Fruit fly (Drosophila melanogaster): Measurements from ENCODE around the gene Ance-3.

The Ance-3 gene

DNA sequence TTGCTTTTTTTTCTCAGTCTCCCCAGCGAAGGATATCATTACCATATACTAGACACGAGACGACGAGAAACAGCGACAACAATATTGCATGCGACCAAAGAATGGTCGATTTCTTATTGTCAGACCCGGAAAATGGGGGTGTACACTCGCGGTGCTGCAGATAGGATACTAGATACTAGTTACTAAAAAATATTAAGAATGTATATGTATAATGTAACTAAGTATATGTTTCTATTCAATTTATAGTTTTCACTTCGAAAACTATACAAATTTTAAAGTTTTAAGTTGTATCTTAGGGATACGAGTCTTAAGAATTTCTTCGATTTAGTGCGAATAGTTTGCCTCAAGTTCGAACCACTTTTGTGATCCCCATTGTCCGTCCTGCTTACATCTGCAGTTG is 21.1 kb upstream of the Ance-3 start (continued):
- no peak for TF ChIP-seq corto (GFP tag; optimal IDR thresholded peaks at IDR 0.05)
- no peak for TF ChIP-seq CG15073 (GFP tag; optimal IDR thresholded peaks at IDR 0.05)
- peak; percentile 30 for TF ChIP-seq CG30403 (GFP tag; optimal IDR thresholded peaks at IDR 0.05)
- TF ChIP-seq trh (GFP tag; optimal IDR thresholded peaks at IDR 0.05) = no peak
- TF ChIP-seq TFAM (GFP tag; optimal IDR thresholded peaks at IDR 0.05) = no peak
- no peak for TF ChIP-seq sd (tag; optimal IDR thresholded peaks at IDR 0.05)
- TF ChIP-seq Ets97D (GFP tag; optimal IDR thresholded peaks at IDR 0.05) = no peak
- no peak for TF ChIP-seq CG8359 (GFP tag; optimal IDR thresholded peaks at IDR 0.05; ENCODE audit: borderline replicate concordance)
- peak; percentile 17 for TF ChIP-seq dmrt11E (tag; optimal IDR thresholded peaks at IDR 0.05)
- no peak for TF ChIP-seq vfl (GFP tag; optimal IDR thresholded peaks at IDR 0.05)
- TF ChIP-seq CG1603 (tag; optimal IDR thresholded peaks at IDR 0.05) = no peak
- no peak for TF ChIP-seq ranshi (GFP tag; IDR thresholded peaks at IDR 0.05)
- no peak for TF ChIP-seq ap (GFP tag; IDR thresholded peaks at IDR 0.05)
- no peak for TF ChIP-seq CG18011 (GFP tag; optimal IDR thresholded peaks at IDR 0.05)
- peak; percentile 22 for TF ChIP-seq Elba2 (GFP tag; optimal IDR thresholded peaks at IDR 0.05)
- peak; percentile 86 for TF ChIP-seq CG11696 (GFP tag; IDR thresholded peaks at IDR 0.05)
- TF ChIP-seq B-H2 (GFP tag; optimal IDR thresholded peaks at IDR 0.05) = no peak
- no peak for TF ChIP-seq CG4617 (GFP tag; optimal IDR thresholded peaks at IDR 0.05; ENCODE audit: borderline replicate concordance)
- no peak for TF ChIP-seq Hsf (GFP tag; optimal IDR thresholded peaks at IDR 0.05)
- no peak for TF ChIP-seq Lim3 (GFP tag; IDR thresholded peaks at IDR 0.05)
- no peak for TF ChIP-seq Neu2 (GFP tag; optimal IDR thresholded peaks at IDR 0.05; ENCODE audit: borderline replicate concordance)
- TF ChIP-seq CG6791 (GFP tag; IDR thresholded peaks at IDR 0.05; ENCODE audit: partially characterized antibody) = no peak
- no peak for TF ChIP-seq Gug (GFP tag; IDR thresholded peaks at IDR 0.05)
- TF ChIP-seq fd3F (GFP tag; optimal IDR thresholded peaks at IDR 0.05) = no peak

DNA sequence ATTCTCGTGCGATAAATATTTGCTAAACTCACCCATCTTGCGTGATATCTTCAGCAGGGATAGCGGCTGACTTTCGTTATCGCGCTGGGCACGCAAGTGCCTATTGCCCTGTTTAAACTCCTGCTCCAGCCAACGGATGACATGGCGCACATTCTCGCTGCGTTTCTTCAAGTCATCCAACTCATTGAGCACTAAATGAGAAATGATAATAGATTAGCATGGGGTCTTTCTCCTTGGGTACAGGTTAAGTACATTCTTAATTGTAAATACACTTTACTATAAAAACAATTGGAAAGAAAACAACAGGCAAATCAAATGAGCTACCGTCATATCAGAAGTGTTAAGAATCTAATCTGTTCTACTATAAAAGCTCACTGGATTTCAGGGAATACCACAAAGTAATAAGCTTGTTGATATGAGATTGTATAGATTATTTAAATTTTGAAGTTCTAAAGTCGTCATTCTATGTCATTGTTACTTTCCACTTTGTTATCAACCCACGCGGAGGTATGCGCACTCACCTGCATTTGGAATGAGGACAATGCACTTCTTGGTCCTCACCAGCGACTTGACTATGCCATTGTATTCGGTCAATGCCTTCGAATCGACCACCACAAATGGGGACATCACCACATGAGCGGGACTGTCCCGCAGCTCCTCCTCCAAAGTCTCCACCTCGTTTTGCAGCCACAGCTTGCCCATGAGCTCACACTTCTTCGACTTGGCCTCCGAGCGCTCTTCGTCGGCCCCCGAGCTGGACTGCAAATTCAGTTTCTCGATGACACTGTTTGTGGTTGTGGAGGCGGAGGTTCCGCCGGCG is 14.2 kb upstream of the Ance-3 start:
- TF ChIP-seq CG15479 (GFP tag; optimal IDR thresholded peaks at IDR 0.05) (peak; percentile 43), bbx (GFP tag; IDR thresholded peaks at IDR 0.05; ENCODE audit: partially characterized antibody) (0 out of 2 replicates have a peak, but pooled peaks have one; percentile 24), org-1 (GFP tag; optimal IDR thresholded peaks at IDR 0.05) (no peak)

- TF ChIP-seq dpn (GFP tag; optimal IDR thresholded peaks at IDR 0.05) (peak in 1 of 2 experiments; percentile 23), Bgb (GFP tag; IDR thresholded peaks at IDR 0.05; ENCODE audit: partially characterized antibody) (no peak), ato (GFP tag; IDR thresholded peaks at IDR 0.05; ENCODE audit: partially characterized antibody) (no peak), CG11456 (GFP tag; IDR thresholded peaks at IDR 0.05) (no peak), CG16779 (GFP tag; IDR thresholded peaks at IDR 0.05) (no peak), CG6654 (GFP tag; optimal IDR thresholded peaks at IDR 0.05) (no peak), Lpt (GFP tag; optimal IDR thresholded peaks at IDR 0.05) (no peak), dmrt11E (tag; optimal IDR thresholded peaks at IDR 0.05) (no peak), sr (GFP tag; IDR thresholded peaks at IDR 0.05) (0 out of 3 replicates have a peak, but pooled peaks have one; percentile 11), Dek (tag; optimal IDR thresholded peaks at IDR 0.05) (no peak), dmrt99B (tag; optimal IDR thresholded peaks at IDR 0.05) (no peak), crc (GFP tag; optimal IDR thresholded peaks at IDR 0.05) (no peak), HLH3B (GFP tag; IDR thresholded peaks at IDR 0.05) (no peak), grau (tag; optimal IDR thresholded peaks at IDR 0.05) (peak; percentile 83), wek (GFP tag; optimal IDR thresholded peaks at IDR 0.05) (peak; percentile 57), CG11504 (tag; optimal IDR thresholded peaks at IDR 0.05) (no peak), Atf-2 (GFP tag; optimal IDR thresholded peaks at IDR 0.05) (no peak), CG18262 (tag; optimal IDR thresholded peaks at IDR 0.05) (no peak), CG15269 (tag; optimal IDR thresholded peaks at IDR 0.05) (no peak), ranshi (GFP tag; IDR thresholded peaks at IDR 0.05) (no peak), Pdp1 (GFP tag; optimal IDR thresholded peaks at IDR 0.05) (peak in 1 of 2 experiments; percentile 97)
Measured at dm6 chr2L:13903796-13904330, 10.7 kb upstream of the Ance-3 start.

Measured in whole organism, embryonic.